Fruit fly (Drosophila melanogaster): ENCODE measurements around the gene CG7518.

Gene CG7518

dm6 chr3R:12963491-12963890 is 34.4 kb upstream of the CG7518 start, which contains the start of gene Cyp304a1:
TSS of gene Cyp304a1 (plus strand) at chr3R:12963791.
- TF ChIP-seq sv (GFP tag; optimal IDR thresholded peaks at IDR 0.05), result no peak
- no peak for TF ChIP-seq pan (optimal IDR thresholded peaks at IDR 0.05)
- no peak for TF ChIP-seq Dfd (GFP tag; optimal IDR thresholded peaks at IDR 0.05)
- TF ChIP-seq dl (GFP tag; optimal IDR thresholded peaks at IDR 0.05; ENCODE audit: insufficient read depth in 1 of 2, partially characterized antibody in 2 of 2), result no peak
- TF ChIP-seq Mio (GFP tag; optimal IDR thresholded peaks at IDR 0.05), result no peak
- TF ChIP-seq Sp1 (GFP tag; optimal IDR thresholded peaks at IDR 0.05), result no peak
- TF ChIP-seq OdsH (GFP tag; optimal IDR thresholded peaks at IDR 0.05), result no peak

dm6 chr3R:12964043-12964442 is 33.8 kb upstream of the CG7518 start:
- TF ChIP-seq Dfd (GFP tag; optimal IDR thresholded peaks at IDR 0.05) (no peak), h (GFP tag; optimal IDR thresholded peaks at IDR 0.05) (peak; percentile 50)

- no peak for TF ChIP-seq lola (GFP tag; optimal IDR thresholded peaks at IDR 0.05)
- TF ChIP-seq Jra (GFP tag; optimal IDR thresholded peaks at IDR 0.05), result no peak
- no peak for TF ChIP-seq Myc (optimal IDR thresholded peaks at IDR 0.05)
- TF ChIP-seq Hr83 (GFP tag; optimal IDR thresholded peaks at IDR 0.05; ENCODE audit: poor library complexity, severe bottlenecking), result no peak
- no peak for TF ChIP-seq usp (GFP tag; optimal IDR thresholded peaks at IDR 0.05)
- TF ChIP-seq h (GFP tag; optimal IDR thresholded peaks at IDR 0.05), result no peak
- TF ChIP-seq Hnf4 (GFP tag; optimal IDR thresholded peaks at IDR 0.05), result no peak
- no peak for TF ChIP-seq psq (GFP tag; optimal IDR thresholded peaks at IDR 0.05)
- TF ChIP-seq Dif (GFP tag; optimal IDR thresholded peaks at IDR 0.05; ENCODE audit: partially characterized antibody), result no peak
- TF ChIP-seq dl (GFP tag; optimal IDR thresholded peaks at IDR 0.05; ENCODE audit: insufficient read depth in 1 of 2, partially characterized antibody in 2 of 2), result no peak
- TF ChIP-seq brk (GFP tag; optimal IDR thresholded peaks at IDR 0.05), result no peak
- no peak for TF ChIP-seq jim (GFP tag; optimal IDR thresholded peaks at IDR 0.05)
- no peak for TF ChIP-seq rgr (GFP tag; optimal IDR thresholded peaks at IDR 0.05)
- no peak for TF ChIP-seq br (GFP tag; optimal IDR thresholded peaks at IDR 0.05)
- no peak for TF ChIP-seq foxo (GFP tag; optimal IDR thresholded peaks at IDR 0.05)
- no peak for TF ChIP-seq Mio (GFP tag; optimal IDR thresholded peaks at IDR 0.05)
Observed at dm6 chr3R:12967612-12968011, 30.3 kb upstream of the CG7518 start, which contains the start of the genes CG14384 and grsm. TSS of gene CG14384 (minus strand) at chr3R:12967712. TSS of gene grsm (minus strand) at chr3R:12967712.

- TF ChIP-seq Sp1 (GFP tag; optimal IDR thresholded peaks at IDR 0.05) (no peak), rgr (GFP tag; optimal IDR thresholded peaks at IDR 0.05) (no peak), OdsH (GFP tag; optimal IDR thresholded peaks at IDR 0.05) (no peak), Vsx2 (GFP tag; optimal IDR thresholded peaks at IDR 0.05; ENCODE audit: partially characterized antibody) (no peak), tai (GFP tag; optimal IDR thresholded peaks at IDR 0.05) (no peak), brk (GFP tag; optimal IDR thresholded peaks at IDR 0.05) (no peak), dl (GFP tag; optimal IDR thresholded peaks at IDR 0.05; ENCODE audit: insufficient read depth in 1 of 2, partially characterized antibody in 2 of 2) (no peak), ey (GFP tag; optimal IDR thresholded peaks at IDR 0.05) (no peak), CrebA (GFP tag; optimal IDR thresholded peaks at IDR 0.05; ENCODE audit: borderline replicate concordance) (no peak)
Observed at dm6 chr3R:12972106-12972505, 25.8 kb upstream of the CG7518 start.

- TF ChIP-seq GATAd (GFP tag; optimal IDR thresholded peaks at IDR 0.05), result no peak
- TF ChIP-seq foxo (GFP tag; optimal IDR thresholded peaks at IDR 0.05), result peak in 1 of 2 experiments; percentile 53
- no peak for TF ChIP-seq Hr83 (GFP tag; optimal IDR thresholded peaks at IDR 0.05; ENCODE audit: poor library complexity, severe bottlenecking)
- TF ChIP-seq sv (GFP tag; optimal IDR thresholded peaks at IDR 0.05), result no peak
- no peak for TF ChIP-seq lola (GFP tag; optimal IDR thresholded peaks at IDR 0.05)
- TF ChIP-seq N (GFP tag; optimal IDR thresholded peaks at IDR 0.05), result no peak
- no peak for TF ChIP-seq dmrt93B (GFP tag; optimal IDR thresholded peaks at IDR 0.05)
- no peak for TF ChIP-seq brk (GFP tag; optimal IDR thresholded peaks at IDR 0.05)
- no peak for TF ChIP-seq Rel (GFP tag; optimal IDR thresholded peaks at IDR 0.05)
- no peak for TF ChIP-seq Rel (tag; optimal IDR thresholded peaks at IDR 0.05)
- TF ChIP-seq Jra (GFP tag; optimal IDR thresholded peaks at IDR 0.05), result no peak
- TF ChIP-seq Mio (GFP tag; optimal IDR thresholded peaks at IDR 0.05), result no peak
- no peak for TF ChIP-seq br (GFP tag; optimal IDR thresholded peaks at IDR 0.05)
- no peak for TF ChIP-seq ey (GFP tag; optimal IDR thresholded peaks at IDR 0.05)
- no peak for TF ChIP-seq Hnf4 (GFP tag; optimal IDR thresholded peaks at IDR 0.05)
- no peak for TF ChIP-seq Vsx2 (GFP tag; optimal IDR thresholded peaks at IDR 0.05; ENCODE audit: partially characterized antibody)
- no peak for TF ChIP-seq h (GFP tag; optimal IDR thresholded peaks at IDR 0.05)
- TF ChIP-seq Dif (GFP tag; optimal IDR thresholded peaks at IDR 0.05; ENCODE audit: partially characterized antibody), result peak; percentile 26
- TF ChIP-seq CG32264 (GFP tag; optimal IDR thresholded peaks at IDR 0.05), result no peak
- no peak for TF ChIP-seq Abd-B (GFP tag; optimal IDR thresholded peaks at IDR 0.05)
- no peak for TF ChIP-seq jim (GFP tag; optimal IDR thresholded peaks at IDR 0.05)
- no peak for TF ChIP-seq CrebA (GFP tag; optimal IDR thresholded peaks at IDR 0.05; ENCODE audit: borderline replicate concordance)
- peak; percentile 47 for TF ChIP-seq OdsH (GFP tag; optimal IDR thresholded peaks at IDR 0.05)
- no peak for TF ChIP-seq CG9705 (GFP tag; optimal IDR thresholded peaks at IDR 0.05)
- TF ChIP-seq fru (GFP tag; optimal IDR thresholded peaks at IDR 0.05), result peak; percentile 33
- no peak for TF ChIP-seq Myc (optimal IDR thresholded peaks at IDR 0.05)
- TF ChIP-seq dsf (GFP tag; optimal IDR thresholded peaks at IDR 0.05; ENCODE audit: borderline replicate concordance), result no peak
- TF ChIP-seq psq (GFP tag; optimal IDR thresholded peaks at IDR 0.05), result peak; percentile 23
- TF ChIP-seq Dfd (GFP tag; optimal IDR thresholded peaks at IDR 0.05), result no peak
- no peak for TF ChIP-seq Sp1 (GFP tag; optimal IDR thresholded peaks at IDR 0.05)
- TF ChIP-seq HLH106 (tag; optimal IDR thresholded peaks at IDR 0.05), result no peak
- peak; percentile 1 for TF ChIP-seq rgr (GFP tag; optimal IDR thresholded peaks at IDR 0.05)
- no peak for TF ChIP-seq pan (optimal IDR thresholded peaks at IDR 0.05)
- TF ChIP-seq dl (GFP tag; optimal IDR thresholded peaks at IDR 0.05; ENCODE audit: insufficient read depth in 1 of 2, partially characterized antibody in 2 of 2), result no peak
- TF ChIP-seq Hr78 (GFP tag; optimal IDR thresholded peaks at IDR 0.05), result no peak
Observed at dm6 chr3R:12974447-12974846, 23.4 kb upstream of the CG7518 start.
